Worm (Caenorhabditis elegans) whole organism, dauer: Measurements from ENCODE around the gene ugt-59.
"Not testable (repeated sequence)": the region's sequence is repeated elsewhere in the genome, so short reads cannot be mapped to it uniquely, and the experiment has no call there.

Source experiments
- unc-62 ChIP-seq: sonication (generic microtip); optimal IDR thresholded peaks from 2 replicates; lab custom pipeline; 2017; ENCODE audit warnings: missing biosample characterization, missing genetic modification reagents, missing genetic modification characterization

The ugt-59 gene

DNA sequence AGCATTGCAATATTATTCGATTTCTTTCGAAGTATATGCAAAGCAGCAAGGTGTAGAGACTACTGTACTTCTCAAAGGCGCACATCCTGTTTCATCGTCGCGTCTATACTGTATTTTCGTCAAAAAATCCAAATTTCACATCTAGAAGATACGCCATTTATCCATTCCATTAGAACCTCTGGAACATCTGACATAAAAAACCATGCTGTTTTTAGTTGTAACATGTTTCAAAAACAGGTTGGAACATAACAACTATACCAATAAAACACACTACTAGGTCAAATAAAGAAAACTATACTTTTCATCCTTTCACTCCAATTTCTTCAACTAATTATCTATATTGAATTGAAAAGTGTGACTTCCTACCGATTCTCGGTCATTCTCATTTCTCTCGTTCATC is at the start of gene ugt-59:
TSS of gene ugt-59 (plus strand) at position 301 of the 400 bp plus-strand sequence.
- TF ChIP-seq unc-62 (GFP tag; lab: Kevin White, UChicago), result no peak

ce11 chrIV:10311115-10311514 is 49.3 kb upstream of the ugt-59 start:
- TF ChIP-seq unc-62 (GFP tag; lab: Kevin White, UChicago), result no peak

ce11 chrIV:10313565-10313964 is 46.9 kb upstream of the ugt-59 start, which contains the start of gene acs-18:
acs-18 (minus strand) TSS chrIV:10313665.
- no peak for TF ChIP-seq unc-62 (GFP tag; lab: Kevin White, UChicago)

DNA sequence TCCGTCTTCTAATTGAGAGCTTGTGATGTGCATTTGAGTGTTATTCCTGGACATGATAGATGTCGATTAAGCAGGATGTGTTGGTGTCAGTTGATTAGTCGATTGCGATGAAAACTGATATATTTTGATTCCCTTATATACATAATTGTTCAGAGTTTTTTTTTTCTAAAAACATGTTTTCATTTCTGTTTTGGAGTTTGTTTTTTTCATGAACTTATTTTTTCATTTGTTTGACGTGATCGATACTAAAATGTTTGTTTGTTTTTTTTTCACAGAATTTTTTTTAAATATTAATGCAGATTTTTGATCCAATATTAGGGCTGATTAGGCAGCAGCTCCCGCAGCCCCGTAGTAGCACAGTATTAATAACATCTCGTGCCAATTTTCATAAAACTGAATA is 42.2 kb upstream of the ugt-59 start, which contains the start of gene R09E10.2:
TSS of gene R09E10.2 (minus strand) at position 101 of the 400 bp plus-strand sequence.
- TF ChIP-seq unc-62 (GFP tag; lab: Kevin White, UChicago), result no peak

DNA sequence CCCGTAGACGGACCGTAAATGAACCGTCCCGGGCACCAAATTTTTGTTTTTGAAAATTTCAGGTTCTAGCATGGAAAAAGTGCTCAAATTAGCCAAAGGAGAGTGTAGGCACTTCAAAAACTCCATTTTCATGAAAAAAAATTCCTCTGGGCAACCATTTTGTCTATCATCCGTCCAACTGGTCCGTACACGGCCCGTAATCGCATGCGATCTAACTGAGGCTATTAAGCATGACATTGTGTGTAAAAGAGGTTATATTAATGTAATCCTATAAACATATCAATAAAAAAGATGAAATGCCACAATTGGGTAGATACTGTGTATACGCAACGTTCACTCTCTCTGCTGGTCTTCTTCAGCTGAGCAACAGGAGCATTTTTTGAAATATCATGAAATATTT is 37.8 kb upstream of the ugt-59 start, which contains the start of gene R09E10.1:
TSS of gene R09E10.1 (minus strand) at position 101 of the 400 bp plus-strand sequence.
- not testable (repeated sequence) for TF ChIP-seq unc-62 (GFP tag; lab: Kevin White, UChicago)

ce11 chrIV:10330962-10331361 is 29.5 kb upstream of the ugt-59 start:
- no peak for TF ChIP-seq unc-62 (GFP tag; lab: Kevin White, UChicago)

ce11 chrIV:10331882-10332281 is 28.6 kb upstream of the ugt-59 start:
- TF ChIP-seq unc-62 (GFP tag; lab: Kevin White, UChicago), result no peak

ce11 chrIV:10337286-10337685 is 23.1 kb upstream of the ugt-59 start:
- no peak for TF ChIP-seq unc-62 (GFP tag; lab: Kevin White, UChicago)

- TF ChIP-seq unc-62 (GFP tag; lab: Kevin White, UChicago), result no peak
These were observed 20.7 kb upstream of the ugt-59 start for ce11 chrIV:10339701-10340100.

ce11 chrIV:10341618-10342360 is 18.6 kb upstream of the ugt-59 start:
- TF ChIP-seq unc-62 (GFP tag; lab: Kevin White, UChicago), result no peak

DNA sequence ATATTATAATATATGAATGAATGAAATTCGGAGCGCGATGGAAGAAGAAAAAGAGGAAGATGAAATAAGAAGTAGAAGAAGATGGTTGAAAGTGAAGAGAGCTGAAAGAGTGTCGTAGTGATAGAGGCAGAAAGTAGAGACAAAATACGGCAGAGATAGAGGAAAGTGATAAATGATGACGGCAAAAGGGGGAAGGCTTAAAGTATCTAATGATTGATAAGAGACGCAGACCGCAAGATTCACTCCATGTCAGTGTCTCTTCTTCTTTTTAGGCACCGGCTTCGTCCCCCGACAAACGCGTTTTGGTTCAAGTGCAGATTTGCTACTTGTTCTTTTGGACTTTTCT is 18.1 kb upstream of the ugt-59 start:
- no peak for TF ChIP-seq unc-62 (GFP tag; lab: Kevin White, UChicago)

DNA sequence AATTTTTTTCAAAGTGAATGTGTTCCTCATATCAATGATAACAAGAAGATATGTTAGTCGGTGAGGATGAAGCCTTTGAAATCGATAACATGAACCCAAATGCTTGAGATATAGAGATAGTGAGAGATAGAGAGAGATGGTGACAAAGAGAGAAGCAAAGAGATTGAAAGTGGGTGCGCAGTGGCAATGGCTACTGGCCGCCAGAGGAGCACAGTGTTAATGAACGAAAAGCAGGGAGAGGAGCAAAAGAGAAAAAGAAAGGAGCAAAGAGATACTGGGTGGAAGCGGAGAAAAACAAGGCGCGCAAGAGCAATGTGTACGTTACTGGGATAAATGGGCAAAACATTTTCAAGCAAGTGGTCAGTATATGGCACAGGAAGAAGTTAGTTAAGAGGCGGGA is 15.8 kb upstream of the ugt-59 start:
- TF ChIP-seq unc-62 (GFP tag; lab: Kevin White, UChicago), result no peak

- TF ChIP-seq unc-62 (GFP tag; lab: Kevin White, UChicago), result no peak
These were observed 14.9 kb upstream of the ugt-59 start for ce11 chrIV:10345486-10345885.

DNA sequence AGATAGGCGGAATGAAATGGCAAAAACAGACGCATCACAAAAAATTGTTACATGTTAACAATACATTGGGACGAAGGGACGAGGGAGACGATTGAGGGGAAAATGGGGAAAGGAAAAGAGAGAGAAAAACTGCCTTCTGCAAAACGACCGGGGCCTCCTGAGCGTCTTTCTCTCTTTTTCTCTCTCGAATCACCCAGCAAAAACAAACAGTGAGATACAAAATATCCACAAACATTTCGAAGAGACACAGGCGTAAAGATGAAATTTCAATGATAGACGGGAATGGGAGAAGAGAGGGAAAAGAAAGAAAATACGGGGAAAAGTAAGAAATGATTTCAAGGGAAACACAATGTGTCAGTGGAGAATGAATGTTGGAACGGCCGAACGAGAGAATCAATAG is 14.4 kb upstream of the ugt-59 start:
- TF ChIP-seq unc-62 (GFP tag; lab: Kevin White, UChicago), result no peak

ce11 chrIV:10346948-10347347 is 13.5 kb upstream of the ugt-59 start:
- no peak for TF ChIP-seq unc-62 (GFP tag; lab: Kevin White, UChicago)

DNA sequence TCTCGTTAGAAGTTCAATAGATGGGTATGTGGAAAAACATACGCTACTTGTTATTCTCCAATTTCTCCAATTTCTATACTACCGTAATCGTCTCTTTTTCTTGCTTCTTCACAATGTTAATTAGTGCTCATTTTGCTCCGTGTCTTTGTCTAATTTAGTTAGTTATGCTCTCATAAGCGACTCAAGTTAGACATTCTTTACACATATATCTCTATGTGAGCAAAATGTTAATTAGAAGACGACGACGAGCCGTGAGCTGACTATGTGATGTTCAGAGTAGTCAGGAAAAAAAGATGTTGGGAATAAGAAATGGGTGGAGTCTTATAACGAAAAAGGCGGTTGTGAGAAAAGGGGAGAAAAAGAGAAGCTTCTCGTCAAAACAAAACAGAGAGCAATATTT is 12.9 kb upstream of the ugt-59 start:
- TF ChIP-seq unc-62 (GFP tag; lab: Kevin White, UChicago), result no peak
